Worm (Caenorhabditis elegans) whole organism, young adult: ENCODE results near the gene C34C12.9.
"Not testable (repeated sequence)": the region's sequence is repeated elsewhere in the genome, so short reads cannot be mapped to it uniquely, and the experiment has no call there.

Experiments used
- ceh-91 ChIP-seq: fragments of 200-800 bp; sonication (Bioruptor generic); IDR thresholded peaks from 2 replicates; pipeline ENCODE4 v1.3.6; 2022; ENCODE audit warnings: missing genetic modification reagents, missing genetic modification characterization, missing compliant biosample characterization
- efl-1 ChIP-seq: fragments of 150-350 bp; optimal IDR thresholded peaks from 2 replicates; lab custom pipeline; 2014; ENCODE audit warnings: missing biosample characterization, missing genetic modification reagents, missing genetic modification characterization

- not testable (repeated sequence) for TF ChIP-seq efl-1 (GFP tag; lab: Kevin White, UChicago); ceh-91
Measured at ce11 chrIII:3454045-3454444, 21.3 kb downstream of the C34C12.9 start, which contains the start of gene C34C12.1.
